Fruit fly (Drosophila melanogaster) whole organism, embryonic: ENCODE data around the gene STUB1.

Source experiments
- CG10959 ChIP-seq: fragments of 200-800 bp; sonication (Bioruptor generic); IDR thresholded peaks from 2 replicates; pipeline ENCODE4 v1.3.6; 2022; ENCODE audit warnings: missing biosample characterization, missing genetic modification characterization
- CG10979 ChIP-seq: fragments of 200-800 bp; sonication (Bioruptor generic); optimal IDR thresholded peaks from 2 replicates; lab custom pipeline; 2018; ENCODE audit warnings: missing biosample characterization, mild to moderate bottlenecking, missing genetic modification characterization, moderate library complexity
- CG11695 ChIP-seq: fragments of 200-800 bp; sonication (Bioruptor generic); IDR thresholded peaks from 3 replicates; pipeline ENCODE4 v1.3.6; 2022; ENCODE audit warnings: missing biosample characterization, missing genetic modification characterization
- CG12104 ChIP-seq: fragments of 200-800 bp; sonication (Bioruptor generic); optimal IDR thresholded peaks from 3 replicates; lab custom pipeline; 2016; ENCODE audit warnings: missing biosample characterization, missing genetic modification characterization
- CG1233 ChIP-seq: fragments of 200-800 bp; sonication (Bioruptor generic); optimal IDR thresholded peaks from 4 replicates; lab custom pipeline; 2018; ENCODE audit warnings: missing biosample characterization, mild to moderate bottlenecking, missing genetic modification characterization
- CG13287 ChIP-seq: fragments of 200-800 bp; sonication (Bioruptor generic); IDR thresholded peaks from 2 replicates; pipeline ENCODE4 v1.3.6; 2022; ENCODE audit warnings: missing biosample characterization, missing genetic modification characterization; ENCODE audit not compliant: partially characterized antibody
- CG13296 ChIP-seq: fragments of 200-800 bp; sonication (Bioruptor generic); optimal IDR thresholded peaks from 3 replicates; lab custom pipeline; 2018; ENCODE audit warnings: missing biosample characterization, mild to moderate bottlenecking, missing genetic modification characterization
- CG14441 ChIP-seq: fragments of 200-800 bp; sonication (Bioruptor generic); IDR thresholded peaks from 2 replicates; pipeline ENCODE4 v1.3.6; 2022; ENCODE audit warnings: missing biosample characterization, missing genetic modification characterization
- CG15073 ChIP-seq: fragments of 200-800 bp; sonication (Bioruptor generic); optimal IDR thresholded peaks from 2 replicates; lab custom pipeline; 2016; ENCODE audit warnings: missing biosample characterization, missing genetic modification characterization
- CG15479 ChIP-seq: fragments of 200-800 bp; sonication (Bioruptor generic); optimal IDR thresholded peaks from 3 replicates; lab custom pipeline; 2019; ENCODE audit warnings: missing biosample characterization, mild to moderate bottlenecking, missing genetic modification characterization, moderate library complexity
- CG16813 ChIP-seq: fragments of 200-800 bp; sonication (Bioruptor generic); IDR thresholded peaks from 3 replicates; pipeline ENCODE4 v1.3.6; 2022; ENCODE audit warnings: missing biosample characterization, missing genetic modification characterization; ENCODE audit not compliant: partially characterized antibody
- CG17612 ChIP-seq: fragments of 200-800 bp; sonication (Bioruptor generic); IDR thresholded peaks from 2 replicates; pipeline ENCODE4 v1.3.6; 2022; ENCODE audit warnings: missing biosample characterization, missing genetic modification characterization
- CG18011 ChIP-seq: fragments of 200-800 bp; sonication (Bioruptor generic); optimal IDR thresholded peaks from 2 replicates; lab custom pipeline; 2017; ENCODE audit warnings: missing biosample characterization, missing genetic modification characterization, mild to moderate bottlenecking, moderate library complexity, missing genotype
- CG32767 ChIP-seq: fragments of 200-800 bp; sonication (Bioruptor generic); IDR thresholded peaks from 2 replicates; pipeline ENCODE4 v1.3.6; 2022; ENCODE audit warnings: missing biosample characterization, missing genetic modification characterization
- CG4854 ChIP-seq: fragments of 200-800 bp; sonication (Bioruptor generic); optimal IDR thresholded peaks from 2 replicates; lab custom pipeline; 2016; ENCODE audit warnings: missing biosample characterization, missing genetic modification characterization, inconsistent platforms
- CG6654 ChIP-seq: fragments of 200-800 bp; sonication (Bioruptor generic); optimal IDR thresholded peaks from 2 replicates; lab custom pipeline; 2017; ENCODE audit warnings: missing biosample characterization, mild to moderate bottlenecking, missing genetic modification characterization
- CG6683 ChIP-seq: fragments of 200-800 bp; sonication (Bioruptor generic); optimal IDR thresholded peaks from 2 replicates; lab custom pipeline; 2017; ENCODE audit warnings: missing biosample characterization, mild to moderate bottlenecking, missing genetic modification characterization, missing genetic modification reagents
- CG7372 ChIP-seq: fragments of 200-800 bp; sonication (Bioruptor generic); IDR thresholded peaks from 2 replicates; pipeline ENCODE4 v1.3.6; 2022; ENCODE audit warnings: missing biosample characterization, missing genetic modification characterization
- CG9817 ChIP-seq: fragments of 200-800 bp; sonication (Bioruptor generic); optimal IDR thresholded peaks from 2 replicates; lab custom pipeline; 2018; ENCODE audit warnings: missing biosample characterization, mild to moderate bottlenecking, missing genetic modification characterization, moderate library complexity
- Chrac-16 ChIP-seq: fragments of 200-800 bp; sonication (Bioruptor generic); optimal IDR thresholded peaks from 3 replicates; lab custom pipeline; 2016; ENCODE audit warnings: missing biosample characterization, missing genetic modification characterization
- Doc3 ChIP-seq: fragments of 200-800 bp; sonication (Bioruptor generic); IDR thresholded peaks from 3 replicates; pipeline ENCODE4 v1.3.6; 2022; ENCODE audit warnings: missing biosample characterization, missing genetic modification characterization; ENCODE audit not compliant: partially characterized antibody
- Ets65A ChIP-seq: fragments of 200-800 bp; sonication (Bioruptor generic); peaks from one replicate; lab custom pipeline; 2016; ENCODE audit warnings: missing biosample characterization, missing genetic modification characterization
- Gsc ChIP-seq: fragments of 200-800 bp; sonication (Bioruptor generic); IDR thresholded peaks from 2 replicates; pipeline ENCODE4 v1.3.6; 2022; ENCODE audit warnings: missing biosample characterization, missing genetic modification characterization
- HHEX ChIP-seq: fragments of 200-800 bp; sonication (Bioruptor generic); optimal IDR thresholded peaks from 3 replicates; lab custom pipeline; 2017; ENCODE audit warnings: missing biosample characterization, mild to moderate bottlenecking, missing genetic modification characterization, missing genetic modification reagents
- Lim3 ChIP-seq: fragments of 200-800 bp; sonication (Bioruptor generic); IDR thresholded peaks from 2 replicates; pipeline ENCODE4 v1.3.6; 2022; ENCODE audit warnings: missing biosample characterization, missing genetic modification characterization
- Med ChIP-seq: fragments of 200-800 bp; sonication (Bioruptor generic); peaks from one replicate; lab custom pipeline; 2016; ENCODE audit warnings: missing biosample characterization, missing genetic modification characterization, mild to moderate bottlenecking, inconsistent platforms, moderate library complexity
- Mes4 ChIP-seq: fragments of 200-800 bp; sonication (Bioruptor generic); optimal IDR thresholded peaks from 2 replicates; lab custom pipeline; 2016; ENCODE audit warnings: missing biosample characterization, missing genetic modification characterization
- PHDP ChIP-seq: fragments of 200-800 bp; sonication (Bioruptor generic); optimal IDR thresholded peaks from 3 replicates; lab custom pipeline; 2018; ENCODE audit warnings: missing biosample characterization, mild to moderate bottlenecking, missing genetic modification characterization, moderate library complexity
- Pdp1 ChIP-seq, 2 experiments: fragments of 200-800 bp; sonication (Bioruptor generic); optimal IDR thresholded peaks; 3 replicates each; lab custom pipeline; 2016; ENCODE audit warnings: missing biosample characterization in 2 of 2, missing genetic modification characterization in 2 of 2, mild to moderate bottlenecking in 1 of 2, moderate library complexity in 1 of 2
- Ssrp ChIP-seq: fragments of 200-800 bp; sonication (Bioruptor generic); optimal IDR thresholded peaks from 2 replicates; lab custom pipeline; 2018; ENCODE audit warnings: missing biosample characterization, mild to moderate bottlenecking, missing genetic modification characterization, moderate library complexity
- caup ChIP-seq: fragments of 200-800 bp; sonication (Bioruptor generic); optimal IDR thresholded peaks from 3 replicates; lab custom pipeline; 2017; ENCODE audit warnings: missing biosample characterization, mild to moderate bottlenecking, missing genetic modification characterization, moderate library complexity; ENCODE audit not compliant: severe bottlenecking
- chinmo ChIP-seq: fragments of 200-800 bp; sonication (Bioruptor generic); IDR thresholded peaks from 4 replicates; pipeline ENCODE4 v1.3.6; 2022; ENCODE audit warnings: missing biosample characterization, missing genetic modification characterization; ENCODE audit not compliant: partially characterized antibody
- corto ChIP-seq: fragments of 200-800 bp; sonication (Bioruptor generic); optimal IDR thresholded peaks from 2 replicates; lab custom pipeline; 2016; ENCODE audit warnings: missing biosample characterization, mild to moderate bottlenecking, missing genetic modification characterization, moderate library complexity
- crp ChIP-seq, 2 experiments: fragments of 200-800 bp; sonication (Bioruptor generic); optimal IDR thresholded peaks; 2 replicates in 1 of 2; 3 replicates in 1 of 2; lab custom pipeline; 2017; ENCODE audit warnings: missing biosample characterization in 2 of 2, missing genetic modification characterization in 2 of 2, mild to moderate bottlenecking in 1 of 2, moderate library complexity in 1 of 2
- da ChIP-seq: fragments of 200-800 bp; sonication (Bioruptor generic); optimal IDR thresholded peaks from 2 replicates; lab custom pipeline; 2016; ENCODE audit warnings: missing biosample characterization, missing genetic modification characterization
- dimm ChIP-seq: fragments of 200-800 bp; sonication (Bioruptor generic); IDR thresholded peaks from 2 replicates; pipeline ENCODE4 v1.3.6; 2022; ENCODE audit warnings: missing biosample characterization, missing genetic modification characterization
- en ChIP-seq: fragments of 200-800 bp; sonication (Bioruptor generic); optimal IDR thresholded peaks from 2 replicates; lab custom pipeline; 2016; ENCODE audit warnings: missing biosample characterization, missing genetic modification characterization
- eve ChIP-seq, 2 experiments: fragments of >200 bp; optimal IDR thresholded peaks; 2 replicates each; lab custom pipeline; 2017; ENCODE audit warnings: missing biosample characterization in 2 of 2, missing genetic modification characterization in 2 of 2
- gcm2 ChIP-seq: fragments of 200-800 bp; sonication (Bioruptor generic); optimal IDR thresholded peaks from 2 replicates; lab custom pipeline; 2016; ENCODE audit warnings: missing biosample characterization, missing genetic modification characterization
- klu ChIP-seq: fragments of 200-800 bp; sonication (Bioruptor generic); IDR thresholded peaks from 2 replicates; pipeline ENCODE4 v1.3.6; 2022; ENCODE audit warnings: missing biosample characterization, missing genetic modification characterization
- lilli ChIP-seq: fragments of 200-800 bp; sonication (Bioruptor generic); optimal IDR thresholded peaks from 3 replicates; lab custom pipeline; 2016; ENCODE audit warnings: missing biosample characterization, missing genetic modification characterization
- nerfin-2 ChIP-seq: fragments of 200-800 bp; sonication (Bioruptor generic); IDR thresholded peaks from 2 replicates; pipeline ENCODE4 v1.3.6; 2022; ENCODE audit warnings: missing biosample characterization, missing genetic modification characterization; ENCODE audit not compliant: partially characterized antibody
- oc ChIP-seq: fragments of 200-800 bp; sonication (Bioruptor generic); optimal IDR thresholded peaks from 2 replicates; lab custom pipeline; 2018; ENCODE audit warnings: missing biosample characterization, mild to moderate bottlenecking, missing genetic modification characterization, moderate library complexity
- sens-2 ChIP-seq: fragments of 200-800 bp; sonication (Bioruptor generic); IDR thresholded peaks from 2 replicates; pipeline ENCODE4 v1.3.6; 2022; ENCODE audit warnings: missing biosample characterization, missing genetic modification characterization
- sisA ChIP-seq: fragments of 200-800 bp; sonication (Bioruptor generic); IDR thresholded peaks from 2 replicates; pipeline ENCODE4 v1.3.6; 2022; ENCODE audit warnings: missing biosample characterization, missing genetic modification characterization
- tap ChIP-seq: fragments of 200-800 bp; optimal IDR thresholded peaks from 3 replicates; lab custom pipeline; 2019; ENCODE audit warnings: missing biosample characterization, mild to moderate bottlenecking, missing genetic modification characterization, moderate library complexity
- tin ChIP-seq: fragments of 200-800 bp; sonication (Bioruptor generic); optimal IDR thresholded peaks from 3 replicates; lab custom pipeline; 2016; ENCODE audit warnings: missing biosample characterization, missing genetic modification characterization
- zf30C ChIP-seq: fragments of 200-800 bp; sonication (Bioruptor generic); optimal IDR thresholded peaks from 3 replicates; lab custom pipeline; 2018; ENCODE audit warnings: missing biosample characterization, mild to moderate bottlenecking, missing genetic modification characterization

The STUB1 gene

DNA sequence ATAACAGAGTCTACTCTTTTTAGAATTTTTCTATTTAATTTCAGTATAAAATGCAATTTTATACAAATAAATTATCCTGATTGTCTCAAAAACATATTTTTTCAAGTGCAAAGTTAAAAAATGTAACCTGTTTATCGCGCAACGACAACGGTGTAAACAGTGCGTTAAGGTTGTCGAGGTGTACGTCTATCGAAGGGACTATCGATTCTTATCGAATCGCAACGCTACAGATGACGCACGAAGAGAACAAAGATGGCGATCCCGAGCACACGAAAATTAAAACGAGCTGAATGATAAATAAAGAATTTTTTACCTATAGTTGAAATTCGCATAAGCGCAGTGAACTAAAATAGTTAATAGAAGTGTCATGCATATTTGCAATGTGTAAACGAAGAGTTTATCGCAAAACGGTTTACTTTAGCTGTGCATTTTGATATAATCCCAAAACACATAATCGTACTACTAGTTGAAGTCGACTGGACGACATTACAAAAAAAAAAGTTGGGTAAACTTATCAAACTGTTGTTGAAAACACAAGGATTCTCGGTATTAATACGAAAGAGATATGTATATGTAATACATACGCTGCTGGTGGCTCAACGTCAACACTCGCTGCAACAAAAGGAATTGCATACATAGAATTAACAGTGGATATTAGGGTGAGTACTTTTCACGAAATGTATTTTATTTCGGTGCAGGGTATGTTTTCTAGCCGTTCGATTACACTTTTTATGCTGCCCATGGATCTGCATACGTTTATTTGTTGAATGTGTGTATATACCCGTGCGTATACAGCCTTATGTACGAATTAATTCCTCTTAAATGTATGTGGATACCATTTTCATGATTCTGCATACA is 49.2 kb upstream of the STUB1 start, which contains the start of gene da (continued):
- TF ChIP-seq Pdp1 (GFP tag; optimal IDR thresholded peaks at IDR 0.05; lab: Kevin White, UChicago) (peak; percentile 33 to 69), CG13296 (GFP tag; lab: Kevin White, UChicago) (peak; percentile 16), Chrac-16 (GFP tag; lab: Kevin White, UChicago) (peak; percentile 56), chinmo (GFP tag; lab: Robert Waterston, UW) (0 out of 4 replicates have a peak, but pooled peaks have one; percentile 52), Lim3 (GFP tag; lab: Robert Waterston, UW) (no peak), CG11695 (GFP tag; lab: Robert Waterston, UW) (0 out of 3 replicates have a peak, but pooled peaks have one; percentile 38), CG32767 (peak; percentile 30; the same call in 1 of the 2 replicates), klu (GFP tag; lab: Robert Waterston, UW) (no peak), eve (GFP tag; optimal IDR thresholded peaks at IDR 0.05; lab: Kevin White, UChicago) (peak in 1 of 2 experiments; percentile 76), CG4854 (GFP tag; lab: Kevin White, UChicago) (peak; percentile 8), Doc3 (GFP tag; lab: Robert Waterston, UW) (no peak), CG6683 (no peak), PHDP (tag; lab: Kevin White, UChicago) (peak; percentile 68), zf30C (GFP tag; lab: Kevin White, UChicago) (no peak), Mes4 (peak; percentile 30), CG7372 (GFP tag; lab: Robert Waterston, UW) (0 out of 2 replicates have a peak, but pooled peaks have one; percentile 29), da (GFP tag; lab: Kevin White, UChicago) (peak; percentile 59), sens-2 (no peak), Ssrp (tag; lab: Kevin White, UChicago) (peak; percentile 58), CG15479 (GFP tag; lab: Kevin White, UChicago) (peak; percentile 81), Ets65A (peak; percentile 78), CG18011 (GFP tag; lab: Kevin White, UChicago) (peak; percentile 20), CG12104 (GFP tag; lab: Kevin White, UChicago) (no peak), CG13287 (GFP tag; lab: Robert Waterston, UW) (peak; percentile 64), CG9817 (tag; lab: Kevin White, UChicago) (no peak), CG10979 (tag; lab: Kevin White, UChicago) (peak; percentile 35), dimm (GFP tag; lab: Robert Waterston, UW) (no peak), Gsc (GFP tag; lab: Robert Waterston, UW) (no peak), tin (peak; percentile 62), CG14441 (GFP tag; lab: Robert Waterston, UW) (peak; percentile 59), crp (GFP tag; optimal IDR thresholded peaks at IDR 0.05; lab: Kevin White, UChicago) (peak in 1 of 2 experiments; percentile 55), en (no peak), Med (GFP tag; lab: Kevin White, UChicago) (peak; percentile 92), lilli (GFP tag; lab: Kevin White, UChicago) (peak; percentile 70), CG15073 (GFP tag; lab: Kevin White, UChicago) (no peak), CG1233 (GFP tag; lab: Kevin White, UChicago) (no peak), sisA (GFP tag; lab: Robert Waterston, UW) (no peak; the same call in 1 of the 2 replicates), CG6654 (no peak), CG17612 (GFP tag; lab: Robert Waterston, UW) (no peak), nerfin-2 (GFP tag; lab: Robert Waterston, UW) (peak; percentile 65), oc (tag; lab: Kevin White, UChicago) (no peak), caup (GFP tag; lab: Kevin White, UChicago) (peak; percentile 69), corto (GFP tag; lab: Kevin White, UChicago) (no peak), CG16813 (peak; percentile 64), gcm2 (GFP tag; lab: Kevin White, UChicago) (no peak), CG10959 (GFP tag; lab: Robert Waterston, UW) (no peak), HHEX (GFP tag; lab: Kevin White, UChicago) (peak; percentile 40), tap (tag; lab: Kevin White, UChicago) (peak; percentile 60)
